Worm (Caenorhabditis elegans) whole organism, L4/young adult: ENCODE data around the gene idpp-3.

Experiments
- W03F9.2 ChIP-seq: fragments of 150-350 bp; optimal IDR thresholded peaks from 2 replicates; lab custom pipeline; 2014; ENCODE audit warnings: missing biosample characterization, missing genetic modification characterization
- dao-5 ChIP-seq: sonication (generic microtip); optimal IDR thresholded peaks from 2 replicates; lab custom pipeline; 2016; ENCODE audit warnings: missing genotype, missing genetic modification characterization, moderate library complexity, missing compliant biosample characterization
- him-1 ChIP-seq: sonication (generic microtip); optimal IDR thresholded peaks from 2 replicates; lab custom pipeline; 2016; ENCODE audit warnings: missing genotype, missing genetic modification reagents, missing genetic modification characterization, missing compliant biosample characterization

idpp-3 gene

ce11 chrX:14961471-14961870 lies at the start of gene idpp-3:
idpp-3 (minus strand) TSS chrX:14961571.
- TF ChIP-seq him-1 (tag; lab: Kevin White, UChicago) (no peak), W03F9.2 (no peak), dao-5 (tag; lab: Kevin White, UChicago) (no peak)

- TF ChIP-seq him-1 (tag; lab: Kevin White, UChicago) (no peak), dao-5 (tag; lab: Kevin White, UChicago) (no peak), W03F9.2 (no peak)
Observed at ce11 chrX:15010941-15011340, 49.6 kb upstream of the idpp-3 start.

ce11 chrX:15008697-15009096 lies 47.3 kb upstream of the idpp-3 start:
- TF ChIP-seq W03F9.2 (no peak), dao-5 (tag; lab: Kevin White, UChicago) (no peak), him-1 (tag; lab: Kevin White, UChicago) (no peak)

- no peak for TF ChIP-seq dao-5 (tag; lab: Kevin White, UChicago)
- no peak for TF ChIP-seq W03F9.2
- TF ChIP-seq him-1 (tag; lab: Kevin White, UChicago), result no peak
Observed at ce11 chrX:15006847-15007358, 45.5 kb upstream of the idpp-3 start, which contains the start of gene ergi-2. ergi-2 (minus strand) TSS chrX:15007308.

- no peak for TF ChIP-seq W03F9.2
- no peak for TF ChIP-seq him-1 (tag; lab: Kevin White, UChicago)
- TF ChIP-seq dao-5 (tag; lab: Kevin White, UChicago), result no peak
Observed at ce11 chrX:15003891-15004550, 42.6 kb upstream of the idpp-3 start, which contains the start of gene slc-25A18.1. slc-25A18.1 (minus strand) TSS chrX:15003941.

- TF ChIP-seq dao-5 (tag; lab: Kevin White, UChicago) (no peak), him-1 (tag; lab: Kevin White, UChicago) (no peak), W03F9.2 (no peak)
Observed at ce11 chrX:14999101-14999500, 37.7 kb upstream of the idpp-3 start, which contains the start of gene cutl-3. cutl-3 (minus strand) TSS chrX:14999201.

- TF ChIP-seq dao-5 (tag; lab: Kevin White, UChicago), result no peak
- TF ChIP-seq him-1 (tag; lab: Kevin White, UChicago), result no peak
- no peak for TF ChIP-seq W03F9.2
Observed at ce11 chrX:14993744-14994143, 32.4 kb upstream of the idpp-3 start.

- no peak for TF ChIP-seq him-1 (tag; lab: Kevin White, UChicago)
- no peak for TF ChIP-seq dao-5 (tag; lab: Kevin White, UChicago)
- no peak for TF ChIP-seq W03F9.2
Observed at ce11 chrX:14991280-14991679, 29.9 kb upstream of the idpp-3 start, which contains the start of gene iglr-1. iglr-1 (minus strand) TSS chrX:14991380.

- no peak for TF ChIP-seq him-1 (tag; lab: Kevin White, UChicago)
- TF ChIP-seq dao-5 (tag; lab: Kevin White, UChicago), result no peak
- TF ChIP-seq W03F9.2, result no peak
Observed at ce11 chrX:14988160-14988559, 26.8 kb upstream of the idpp-3 start.

ce11 chrX:14983274-14983673 lies 21.9 kb upstream of the idpp-3 start, which contains the start of gene rbg-1:
rbg-1 (plus strand) TSS chrX:14983533.
- TF ChIP-seq W03F9.2 (peak; percentile 51), him-1 (tag; lab: Kevin White, UChicago) (no peak)

- TF ChIP-seq W03F9.2 (no peak), him-1 (tag; lab: Kevin White, UChicago) (no peak), dao-5 (tag; lab: Kevin White, UChicago) (no peak)
Observed at ce11 chrX:14982525-14982924, 21.2 kb upstream of the idpp-3 start, which contains the start of gene plp-2. plp-2 (minus strand) TSS chrX:14982804.

ce11 chrX:14979388-14979787 lies 18.0 kb upstream of the idpp-3 start, which contains the start of gene emre-1:
emre-1 (plus strand) TSS chrX:14979688.
- no peak for TF ChIP-seq W03F9.2
- no peak for TF ChIP-seq dao-5 (tag; lab: Kevin White, UChicago)
- no peak for TF ChIP-seq him-1 (tag; lab: Kevin White, UChicago)

ce11 chrX:14978756-14979155 lies 17.4 kb upstream of the idpp-3 start:
- TF ChIP-seq him-1 (tag; lab: Kevin White, UChicago) (no peak), W03F9.2 (peak; percentile 47)

ce11 chrX:14976840-14977534 lies 15.6 kb upstream of the idpp-3 start:
- no peak for TF ChIP-seq W03F9.2
